Worm (Caenorhabditis elegans) whole organism, L4 larva: Measurements from ENCODE around the gene ndub-11.
"Not testable (repeated sequence)": the region's sequence is repeated elsewhere in the genome, so short reads cannot be mapped to it uniquely, and the experiment has no call there.

ENCODE experiments used
- F10B5.3 ChIP-seq: sonication (generic microtip); optimal IDR thresholded peaks from 2 replicates; lab custom pipeline; 2016; ENCODE audit warnings: mild to moderate bottlenecking, missing genetic modification characterization, missing compliant biosample characterization
- F26F4.8 ChIP-seq: fragments of 200-800 bp; sonication (Bioruptor generic); conservative IDR thresholded peaks from 2 replicates; pipeline ENCODE4 v1.3.6; 2022; ENCODE audit warnings: missing genetic modification characterization, missing compliant biosample characterization
- T20F7.1 ChIP-seq: fragments of 200-800 bp; sonication (Bioruptor generic); optimal IDR thresholded peaks from 2 replicates; lab custom pipeline; 2018; ENCODE audit warnings: mild to moderate bottlenecking, missing genetic modification characterization, missing compliant biosample characterization
- T26A8.4 ChIP-seq: fragments of 200-800 bp; sonication (Bioruptor generic); IDR thresholded peaks from 2 replicates; pipeline ENCODE4 v1.3.6; 2022; ENCODE audit warnings: missing genetic modification characterization, missing compliant biosample characterization
- Y105C5A.15 ChIP-seq: fragments of 200-800 bp; sonication (Bioruptor generic); IDR thresholded peaks from 2 replicates; pipeline ENCODE4 v1.3.6; 2022; ENCODE audit warnings: missing genetic modification characterization, missing compliant biosample characterization
- aha-1 ChIP-seq: fragments of 150-350 bp; peaks from one replicate; lab custom pipeline; 2014; ENCODE audit warnings: missing biosample characterization, missing genetic modification characterization
- ama-1 ChIP-seq: fragments of 150-350 bp; optimal IDR thresholded peaks from 2 replicates; lab custom pipeline; 2014; ENCODE audit warnings: inconsistent platforms, mixed read lengths
- ceh-28 ChIP-seq: fragments of 150-350 bp; optimal IDR thresholded peaks from 2 replicates; lab custom pipeline; 2014; ENCODE audit warnings: missing biosample characterization, missing genetic modification reagents, missing genetic modification characterization
- ceh-32 ChIP-seq: sonication (generic microtip); optimal IDR thresholded peaks from 2 replicates; lab custom pipeline; 2016; ENCODE audit warnings: mild to moderate bottlenecking, missing genetic modification characterization, missing compliant biosample characterization; ENCODE audit not compliant: poor library complexity
- ceh-62 ChIP-seq: sonication (generic microtip); optimal IDR thresholded peaks from 2 replicates; lab custom pipeline; 2017; ENCODE audit warnings: missing biosample characterization, missing genetic modification characterization
- ceh-82 ChIP-seq: sonication (generic microtip); optimal IDR thresholded peaks from 2 replicates; lab custom pipeline; 2017; ENCODE audit warnings: missing biosample characterization, missing genetic modification characterization
- daf-16 ChIP-seq, 3 experiments: sonication (generic microtip); optimal IDR thresholded peaks; 2 replicates each; lab custom pipeline; 2016 to 2017; ENCODE audit warnings: missing genetic modification characterization in 3 of 3, missing genetic modification reagents in 3 of 3, mild to moderate bottlenecking in 2 of 3, missing compliant biosample characterization in 2 of 3, missing biosample characterization in 1 of 3, moderate library complexity in 1 of 3
- dmd-8 ChIP-seq: fragments of 200-800 bp; sonication (Bioruptor generic); IDR thresholded peaks from 2 replicates; pipeline ENCODE4 v1.3.6; 2022; ENCODE audit warnings: missing genetic modification characterization, missing compliant biosample characterization
- dmd-9 ChIP-seq: fragments of 200-800 bp; sonication (Bioruptor generic); IDR thresholded peaks from 2 replicates; pipeline ENCODE4 v1.3.6; 2022; ENCODE audit warnings: missing genetic modification reagents, missing genetic modification characterization, missing compliant biosample characterization
- dve-1 ChIP-seq: sonication (generic microtip); optimal IDR thresholded peaks from 2 replicates; lab custom pipeline; 2017; ENCODE audit warnings: antibody characterized with exemption, mild to moderate bottlenecking, missing genetic modification characterization, missing compliant biosample characterization; ENCODE audit not compliant: insufficient read depth
- egl-27 ChIP-seq: sonication (generic microtip); optimal IDR thresholded peaks from 3 replicates; lab custom pipeline; 2017; ENCODE audit warnings: missing biosample characterization, missing genetic modification reagents, missing genetic modification characterization
- egl-43 ChIP-seq: fragments of 200-800 bp; sonication (Bioruptor generic); IDR thresholded peaks from 2 replicates; pipeline ENCODE4 v1.3.6; 2022; ENCODE audit warnings: missing genetic modification reagents, missing genetic modification characterization, missing compliant biosample characterization
- hif-1 ChIP-seq, 2 experiments: sonication (generic microtip); optimal IDR thresholded peaks; 2 replicates each; lab custom pipeline; 2016 to 2017; ENCODE audit warnings: missing compliant biosample characterization in 2 of 2, missing genetic modification characterization in 2 of 2, missing genetic modification reagents in 2 of 2, missing genotype in 2 of 2, mild to moderate bottlenecking in 1 of 2
- lim-7 ChIP-seq: fragments of 200-800 bp; sonication (Bioruptor generic); IDR thresholded peaks from 2 replicates; pipeline ENCODE4 v1.3.6; 2022; ENCODE audit warnings: missing genetic modification characterization, missing compliant biosample characterization
- lin-1 ChIP-seq: fragments of 200-800 bp; sonication (Bioruptor generic); IDR thresholded peaks from 2 replicates; pipeline ENCODE4 v1.3.6; 2022; ENCODE audit warnings: missing genetic modification reagents, missing genetic modification characterization, missing compliant biosample characterization
- lin-13 ChIP-seq: fragments of 150-350 bp; optimal IDR thresholded peaks from 2 replicates; lab custom pipeline; 2014; ENCODE audit warnings: missing biosample characterization, missing genetic modification reagents, missing genetic modification characterization
- mdt-29 ChIP-seq: fragments of 200-800 bp; sonication (Bioruptor generic); IDR thresholded peaks from 2 replicates; pipeline ENCODE4 v1.3.6; 2022; ENCODE audit warnings: missing genetic modification reagents, missing genetic modification characterization, missing compliant biosample characterization
- mes-2 ChIP-seq: sonication (generic microtip); optimal IDR thresholded peaks from 2 replicates; lab custom pipeline; 2016; ENCODE audit warnings: missing genotype, mild to moderate bottlenecking, missing genetic modification characterization, missing compliant biosample characterization; ENCODE audit not compliant: poor library complexity, severe bottlenecking
- nhr-10 ChIP-seq: fragments of 150-350 bp; optimal IDR thresholded peaks from 2 replicates; lab custom pipeline; 2014; ENCODE audit warnings: missing biosample characterization, missing genetic modification characterization
- nhr-76 ChIP-seq: fragments of 150-350 bp; optimal IDR thresholded peaks from 2 replicates; lab custom pipeline; 2014; ENCODE audit warnings: missing biosample characterization, missing genetic modification characterization
- pha-4 ChIP-seq, 2 experiments: fragments of 150-350 bp in 1 of 2; fragments of 200-800 bp in 1 of 2; sonication (Bioruptor generic) in 1 of 2; IDR thresholded peaks in 1 of 2; optimal IDR thresholded peaks in 1 of 2; 2 replicates each; pipeline versions ENCODE4 v1.3.6 to Lab custom; 2014 to 2022; ENCODE audit warnings: missing genetic modification characterization in 2 of 2, missing genetic modification reagents in 2 of 2, missing biosample characterization in 1 of 2, missing compliant biosample characterization in 1 of 2
- pqm-1 ChIP-seq: sonication (generic microtip); optimal IDR thresholded peaks from 2 replicates; lab custom pipeline; 2017; ENCODE audit warnings: missing biosample characterization, missing genetic modification characterization
- saeg-2 ChIP-seq: fragments of 200-800 bp; sonication (Bioruptor generic); IDR thresholded peaks from 2 replicates; pipeline ENCODE4 v1.3.6; 2022; ENCODE audit warnings: missing genetic modification reagents, missing genetic modification characterization, missing compliant biosample characterization
- set-16 ChIP-seq: fragments of 200-800 bp; sonication (Bioruptor generic); IDR thresholded peaks from 2 replicates; pipeline ENCODE4 v1.3.6; 2022; ENCODE audit warnings: missing genetic modification reagents, missing genetic modification characterization, missing compliant biosample characterization
- skn-1 ChIP-seq: fragments of 150-350 bp; optimal IDR thresholded peaks from 2 replicates; lab custom pipeline; 2014; ENCODE audit warnings: missing biosample characterization, missing genetic modification characterization
- snpc-1.2 ChIP-seq: fragments of 200-800 bp; sonication (Bioruptor generic); IDR thresholded peaks from 2 replicates; pipeline ENCODE4 v1.3.6; 2022; ENCODE audit warnings: missing genetic modification reagents, missing genetic modification characterization, missing compliant biosample characterization
- unc-62 ChIP-seq, 3 experiments: fragments of 150-350 bp in 1 of 3; sonication (generic microtip); optimal IDR thresholded peaks in 2 of 3; peaks in 1 of 3; 1 replicate in 1 of 3; 2 replicates in 2 of 3; lab custom pipeline; 2014 to 2017; ENCODE audit warnings: missing biosample characterization in 3 of 3, missing genetic modification characterization in 3 of 3, missing genetic modification reagents in 3 of 3, missing genotype in 1 of 3
- vab-7 ChIP-seq: fragments of 200-800 bp; sonication (Bioruptor generic); IDR thresholded peaks from 2 replicates; pipeline ENCODE4 v1.3.6; 2022; ENCODE audit warnings: missing genetic modification reagents, missing genetic modification characterization, missing compliant biosample characterization
- zfp-2 ChIP-seq: sonication (generic microtip); optimal IDR thresholded peaks from 2 replicates; lab custom pipeline; 2016; ENCODE audit warnings: mild to moderate bottlenecking, missing genetic modification characterization, missing compliant biosample characterization

ndub-11 gene

ce11 chrIV:8126902-8127301 lies 3.1 kb downstream of the ndub-11 start, which contains the start of gene ceph-41:
Gene ceph-41, plus strand, starts transcription at chrIV:8127202.
- TF ChIP-seq ceh-82 = no peak

- TF ChIP-seq Y105C5A.15 (0 out of 2 replicates have a peak, but pooled peaks have one; percentile 23), egl-43 (peak; percentile 59; the same call in 1 of the 2 replicates), vab-7 (GFP tag; lab: Robert Waterston, UW) (peak; percentile 47; the same call in 1 of the 2 replicates), snpc-1.2 (GFP tag; lab: Robert Waterston, UW) (peak; percentile 63), F26F4.8 (GFP tag; lab: Robert Waterston, UW) (0 out of 2 replicates have a peak, but pooled peaks have one; percentile 33), lim-7 (GFP tag; lab: Robert Waterston, UW) (peak; percentile 76), dmd-8 (GFP tag; lab: Robert Waterston, UW) (0 out of 2 replicates have a peak, but pooled peaks have one; percentile 16)
Measured at ce11 chrIV:8123541-8123940, 6.5 kb downstream of the ndub-11 start.

ce11 chrIV:8122349-8122748 lies 7.7 kb downstream of the ndub-11 start, which contains the start of gene erp-44.3:
Gene erp-44.3, plus strand, starts transcription at chrIV:8122649.
- TF ChIP-seq mdt-29 (GFP tag; lab: Robert Waterston, UW); skn-1 (tag; lab: Kevin White, UChicago); ceh-32 (tag; lab: Kevin White, UChicago): not testable (repeated sequence)

- TF ChIP-seq dve-1 (tag; lab: Kevin White, UChicago) (no peak), hif-1 (tag; optimal IDR thresholded peaks at IDR 0.05; lab: Kevin White, UChicago) (no peak), nhr-76 (tag; lab: Kevin White, UChicago) (no peak), egl-27 (no peak), dmd-9 (GFP tag; lab: Robert Waterston, UW) (no peak), set-16 (GFP tag; lab: Robert Waterston, UW) (no peak), ama-1 (lab: Kevin White, UChicago) (no peak), pqm-1 (no peak), vab-7 (GFP tag; lab: Robert Waterston, UW) (no peak), lin-13 (GFP tag; lab: Kevin White, UChicago) (no peak), saeg-2 (GFP tag; lab: Robert Waterston, UW) (no peak), F10B5.3 (tag; lab: Kevin White, UChicago) (no peak), lin-1 (no peak), nhr-10 (no peak), daf-16 (GFP tag; optimal IDR thresholded peaks at IDR 0.05; lab: Kevin White, UChicago) (no peak), daf-16 (tag; optimal IDR thresholded peaks at IDR 0.05; lab: Kevin White, UChicago) (no peak), zfp-2 (tag; lab: Kevin White, UChicago) (no peak)
Measured at ce11 chrIV:8118790-8119189, 11.2 kb downstream of the ndub-11 start, which contains the start of gene F42G8.8. Gene F42G8.8, plus strand, starts transcription at chrIV:8119090.

- no peak for TF ChIP-seq mes-2
- peak; percentile 79 for TF ChIP-seq aha-1 (tag; lab: Kevin White, UChicago)
Measured at ce11 chrIV:8115462-8115861, 14.6 kb downstream of the ndub-11 start, which contains the start of gene irld-8. Gene irld-8, plus strand, starts transcription at chrIV:8115762.

- TF ChIP-seq T26A8.4 (GFP tag; lab: Robert Waterston, UW) = no peak
- no peak for TF ChIP-seq ceh-28 (tag; lab: Kevin White, UChicago)
- TF ChIP-seq pha-4 (GFP tag; IDR thresholded peaks at IDR 0.05; lab: Robert Waterston, UW) = no peak
- no peak for TF ChIP-seq pha-4 (tag; optimal IDR thresholded peaks at IDR 0.05; lab: Kevin White, UChicago)
- no peak for TF ChIP-seq lin-13 (GFP tag; lab: Kevin White, UChicago)
- no peak for TF ChIP-seq F26F4.8 (GFP tag; lab: Robert Waterston, UW)
- TF ChIP-seq T20F7.1 (GFP tag; lab: Kevin White, UChicago) = no peak
- TF ChIP-seq ceh-62 (tag; lab: Kevin White, UChicago) = no peak
- peak in 1 of 2 experiments; percentile 94 for TF ChIP-seq unc-62 (GFP tag; optimal IDR thresholded peaks at IDR 0.05 in 1 of 2; lab: Kevin White, UChicago)
- TF ChIP-seq unc-62 (tag; optimal IDR thresholded peaks at IDR 0.05; lab: Kevin White, UChicago) = no peak
- TF ChIP-seq, all 104 proteins: peak for 1
Measured at ce11 chrIV:8114535-8114934, 15.5 kb downstream of the ndub-11 start.
